Fruit fly (Drosophila melanogaster): ENCODE measurements around the gene CheA84a.
A peak's percentile ranks its signal among the peaks of the same experiment; 100 is the strongest.

The CheA84a gene

dm6 chr3R:8251532-8251931, 46.9 kb upstream of the CheA84a start (continued):
- TF ChIP-seq HLH54F (GFP tag; optimal IDR thresholded peaks at IDR 0.05) (no peak), rib (GFP tag; IDR thresholded peaks at IDR 0.05) (no peak), CG10366 (GFP tag; IDR thresholded peaks at IDR 0.05) (no peak), Ets65A (GFP tag) (peak; percentile 43), E2f1 (GFP tag; IDR thresholded peaks at IDR 0.05) (0 out of 2 replicates have a peak, but pooled peaks have one; percentile 18), sr (GFP tag; IDR thresholded peaks at IDR 0.05) (peak; percentile 89; the same call in 2 of the 3 replicates), tll (GFP tag; optimal IDR thresholded peaks at IDR 0.05) (peak in 1 of 2 experiments; percentile 83), Trl (optimal IDR thresholded peaks at IDR 0.05) (peak in 1 of 2 experiments; percentile 16), Trl (GFP tag; optimal IDR thresholded peaks at IDR 0.05) (no peak), chinmo (GFP tag; IDR thresholded peaks at IDR 0.05; ENCODE audit: partially characterized antibody) (0 out of 4 replicates have a peak, but pooled peaks have one; percentile 24), Awh (GFP tag; IDR thresholded peaks at IDR 0.05) (peak; percentile 27; the same call in 1 of the 2 replicates), CG1832 (GFP tag; optimal IDR thresholded peaks at IDR 0.05) (no peak), CG1529 (GFP tag; optimal IDR thresholded peaks at IDR 0.05) (no peak), bsh (GFP tag; optimal IDR thresholded peaks at IDR 0.05) (no peak), CG4424 (GFP tag; optimal IDR thresholded peaks at IDR 0.05) (no peak), HLHmδ (GFP tag; optimal IDR thresholded peaks at IDR 0.05) (peak; percentile 77), CG15479 (GFP tag; optimal IDR thresholded peaks at IDR 0.05) (peak; percentile 95), CG1792 (GFP tag; optimal IDR thresholded peaks at IDR 0.05) (no peak), CG7271 (tag; optimal IDR thresholded peaks at IDR 0.05) (no peak), CG32532 (GFP tag; IDR thresholded peaks at IDR 0.05) (no peak), tna (GFP tag; IDR thresholded peaks at IDR 0.05; ENCODE audit: partially characterized antibody) (no peak), gro (GFP tag; optimal IDR thresholded peaks at IDR 0.05) (no peak), vvl (GFP tag; IDR thresholded peaks at IDR 0.05) (peak; percentile 39; the same call in 1 of the 2 replicates), grn (GFP tag; optimal IDR thresholded peaks at IDR 0.05) (peak; percentile 66), CG1233 (GFP tag; optimal IDR thresholded peaks at IDR 0.05) (no peak), maf-S (GFP tag; optimal IDR thresholded peaks at IDR 0.05) (no peak), CrebB (tag; optimal IDR thresholded peaks at IDR 0.05) (no peak), TFAM (GFP tag; optimal IDR thresholded peaks at IDR 0.05) (no peak)

- TF ChIP-seq HLHmδ (GFP tag; optimal IDR thresholded peaks at IDR 0.05) (no peak), Abd-B (GFP tag; optimal IDR thresholded peaks at IDR 0.05) (no peak), Hand (GFP tag; optimal IDR thresholded peaks at IDR 0.05) (no peak), CG11398 (GFP tag; optimal IDR thresholded peaks at IDR 0.05) (no peak), HLH54F (GFP tag; optimal IDR thresholded peaks at IDR 0.05) (no peak), vvl (GFP tag; IDR thresholded peaks at IDR 0.05) (0 out of 2 replicates have a peak, but pooled peaks have one; percentile 10), Bteb2 (GFP tag; optimal IDR thresholded peaks at IDR 0.05) (no peak), B-H1 (GFP tag; IDR thresholded peaks at IDR 0.05) (no peak), bowl (GFP tag; IDR thresholded peaks at IDR 0.05) (peak; percentile 17; the same call in 1 of the 2 replicates), Nf-YC (tag; optimal IDR thresholded peaks at IDR 0.05) (no peak), CG4360 (GFP tag; IDR thresholded peaks at IDR 0.05) (no peak), CG9876 (GFP tag; optimal IDR thresholded peaks at IDR 0.05) (no peak), Hey (tag; optimal IDR thresholded peaks at IDR 0.05) (no peak), CG1792 (GFP tag; optimal IDR thresholded peaks at IDR 0.05) (no peak), CG1233 (GFP tag; optimal IDR thresholded peaks at IDR 0.05) (no peak), Nf-YA (GFP tag; IDR thresholded peaks at IDR 0.05) (no peak), Rx (GFP tag; IDR thresholded peaks at IDR 0.05) (no peak), CG8290 (GFP tag; optimal IDR thresholded peaks at IDR 0.05) (no peak), CG8290 (tag; optimal IDR thresholded peaks at IDR 0.05) (peak in 1 of 2 experiments; percentile 15), az2 (GFP tag; optimal IDR thresholded peaks at IDR 0.05) (no peak), CG8359 (GFP tag; optimal IDR thresholded peaks at IDR 0.05; ENCODE audit: borderline replicate concordance) (no peak), lola (GFP tag; optimal IDR thresholded peaks at IDR 0.05) (no peak), CG18011 (GFP tag; optimal IDR thresholded peaks at IDR 0.05) (no peak), bigmax (GFP tag; optimal IDR thresholded peaks at IDR 0.05) (no peak), mirr (GFP tag; optimal IDR thresholded peaks at IDR 0.05) (no peak), E2f1 (GFP tag; IDR thresholded peaks at IDR 0.05) (0 out of 2 replicates have a peak, but pooled peaks have one; percentile 23), hth (optimal IDR thresholded peaks at IDR 0.05) (no peak), fd102C (GFP tag; optimal IDR thresholded peaks at IDR 0.05) (no peak)
These were observed 45.6 kb upstream of the CheA84a start, which contains the start of gene mtg for dm6 chr3R:8250166-8250733. TSS of gene mtg (plus strand) at chr3R:8250497.
